Worm (Caenorhabditis elegans) whole organism, late embryonic: Measurements from ENCODE around the gene ctbp-1.
A peak's percentile ranks its signal among the peaks of the same experiment; 100 is the strongest.

ENCODE experiments used
- ceh-6 ChIP-seq: fragments of 200-800 bp; sonication (Bioruptor generic); optimal IDR thresholded peaks from 2 replicates; lab custom pipeline; 2018; ENCODE audit warnings: mild to moderate bottlenecking, missing genetic modification characterization, missing compliant biosample characterization
- ceh-9 ChIP-seq: sonication (generic microtip); optimal IDR thresholded peaks from 2 replicates; lab custom pipeline; 2016; ENCODE audit warnings: mild to moderate bottlenecking, missing genetic modification characterization, inconsistent platforms, missing compliant biosample characterization
- ets-4 ChIP-seq: sonication (generic microtip); optimal IDR thresholded peaks from 2 replicates; lab custom pipeline; 2016; ENCODE audit warnings: missing genetic modification characterization, missing compliant biosample characterization
- nhr-11 ChIP-seq: fragments of 150-350 bp; optimal IDR thresholded peaks from 2 replicates; lab custom pipeline; 2014; ENCODE audit warnings: missing biosample characterization, missing genetic modification characterization
- pat-9 ChIP-seq: fragments of 200-800 bp; sonication (Bioruptor generic); optimal IDR thresholded peaks from 2 replicates; lab custom pipeline; 2018; ENCODE audit warnings: mild to moderate bottlenecking, missing genetic modification characterization, moderate library complexity, missing compliant biosample characterization
- rnt-1 ChIP-seq: sonication (generic microtip); optimal IDR thresholded peaks from 2 replicates; lab custom pipeline; 2016; ENCODE audit warnings: missing genetic modification characterization, missing compliant biosample characterization
- unc-42 ChIP-seq: sonication (generic microtip); optimal IDR thresholded peaks from 2 replicates; lab custom pipeline; 2016; ENCODE audit warnings: missing genotype, missing genetic modification characterization, missing compliant biosample characterization

DNA sequence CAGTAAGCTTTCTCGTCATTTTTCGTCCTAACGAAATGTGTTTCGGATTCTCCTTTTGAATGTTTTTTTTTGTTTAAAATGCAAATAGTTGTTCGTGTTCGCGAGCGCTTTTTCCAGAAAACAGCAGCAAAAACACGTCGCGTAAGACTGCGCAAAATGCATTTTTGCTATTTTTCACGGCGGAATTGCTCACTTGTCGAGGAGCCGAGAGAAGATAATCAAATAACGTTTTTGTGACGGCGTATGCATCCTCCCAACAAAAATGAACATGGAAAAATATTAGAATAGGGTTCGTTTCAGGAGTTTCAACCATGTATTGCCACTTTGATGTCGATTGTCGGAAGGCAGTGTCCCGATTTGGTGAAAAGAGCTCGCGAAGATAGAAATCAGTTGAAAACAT is 14.5 kb downstream of the ctbp-1 start:
- TF ChIP-seq ceh-9 (tag; lab: Kevin White, UChicago) (no peak), rnt-1 (tag; lab: Kevin White, UChicago) (no peak), unc-42 (tag; lab: Kevin White, UChicago) (peak; percentile 4), ets-4 (tag; lab: Kevin White, UChicago) (no peak), pat-9 (tag; lab: Kevin White, UChicago) (no peak), nhr-11 (tag; lab: Kevin White, UChicago) (no peak), ceh-6 (GFP tag; lab: Kevin White, UChicago) (no peak)
